Worm (Caenorhabditis elegans) whole organism, midembryonic: ENCODE data around the gene sfxn-1.3.

Source experiments
- cog-1 ChIP-seq: sonication (generic microtip); optimal IDR thresholded peaks from 2 replicates; lab custom pipeline; 2016; ENCODE audit warnings: missing genetic modification characterization, missing compliant biosample characterization
- klf-2 ChIP-seq: fragments of 200-800 bp; sonication (Bioruptor generic); conservative IDR thresholded peaks from 2 replicates; pipeline ENCODE4 v1.3.6; 2022; ENCODE audit warnings: missing genetic modification reagents, missing genetic modification characterization, missing compliant biosample characterization
- med-1 ChIP-seq: sonication (generic microtip); optimal IDR thresholded peaks from 2 replicates; lab custom pipeline; 2017; ENCODE audit warnings: missing genetic modification characterization, mild to moderate bottlenecking, missing compliant biosample characterization, antibody characterized with exemption, missing genetic modification reagents; ENCODE audit not compliant: insufficient read depth
- ref-1 ChIP-seq: fragments of 200-800 bp; sonication (Bioruptor generic); conservative IDR thresholded peaks from 2 replicates; pipeline ENCODE4 v1.3.6; 2022; ENCODE audit warnings: missing genetic modification reagents, missing genetic modification characterization, missing compliant biosample characterization
- ztf-29 ChIP-seq: fragments of 200-800 bp; sonication (Bioruptor generic); IDR thresholded peaks from 2 replicates; pipeline ENCODE4 v1.3.6; 2022; ENCODE audit warnings: missing genetic modification reagents, missing genetic modification characterization, missing compliant biosample characterization

sfxn-1.3 gene

ce11 chrV:15776651-15777050 is 50.0 kb downstream of the sfxn-1.3 start, which contains the start of gene nhr-283:
nhr-283 (minus strand) TSS chrV:15776751.
- TF ChIP-seq klf-2 (GFP tag; lab: Robert Waterston, UW) (no peak), ztf-29 (no peak), cog-1 (tag; lab: Kevin White, UChicago) (no peak), ref-1 (no peak), med-1 (GFP tag; lab: Kevin White, UChicago) (no peak)
